Worm (Caenorhabditis elegans) whole organism, L4 larva: ENCODE data around the gene Y38E10A.24.

Experiments used
- D1046.2 ChIP-seq: fragments of 200-800 bp; sonication (Bioruptor generic); IDR thresholded peaks from 2 replicates; pipeline ENCODE4 v1.3.6; 2022; ENCODE audit warnings: missing genetic modification characterization, missing compliant biosample characterization
- F10B5.3 ChIP-seq: sonication (generic microtip); optimal IDR thresholded peaks from 2 replicates; lab custom pipeline; 2016; ENCODE audit warnings: mild to moderate bottlenecking, missing genetic modification characterization, missing compliant biosample characterization
- Y105C5A.15 ChIP-seq: fragments of 200-800 bp; sonication (Bioruptor generic); IDR thresholded peaks from 2 replicates; pipeline ENCODE4 v1.3.6; 2022; ENCODE audit warnings: missing genetic modification characterization, missing compliant biosample characterization
- Y5F2A.4 ChIP-seq: fragments of 200-800 bp; sonication (Bioruptor generic); optimal IDR thresholded peaks from 2 replicates; lab custom pipeline; 2018; ENCODE audit warnings: mild to moderate bottlenecking, missing genetic modification characterization, missing compliant biosample characterization
- ZK546.5 ChIP-seq, 2 experiments: sonication (generic microtip); optimal IDR thresholded peaks; 2 replicates each; lab custom pipeline; 2017; ENCODE audit warnings: missing biosample characterization in 2 of 2, missing genetic modification characterization in 2 of 2
- aha-1 ChIP-seq: fragments of 150-350 bp; peaks from one replicate; lab custom pipeline; 2014; ENCODE audit warnings: missing biosample characterization, missing genetic modification characterization
- aly-2 ChIP-seq: sonication (generic microtip); optimal IDR thresholded peaks from 2 replicates; lab custom pipeline; 2018; ENCODE audit warnings: missing biosample characterization, missing genetic modification characterization
- ceh-20 ChIP-seq: fragments of 200-800 bp; sonication (Bioruptor generic); IDR thresholded peaks from 2 replicates; pipeline ENCODE4 v1.3.6; 2022; ENCODE audit warnings: missing genetic modification reagents, missing genetic modification characterization, missing compliant biosample characterization
- ceh-28 ChIP-seq: fragments of 150-350 bp; optimal IDR thresholded peaks from 2 replicates; lab custom pipeline; 2014; ENCODE audit warnings: missing biosample characterization, missing genetic modification reagents, missing genetic modification characterization
- daf-12 ChIP-seq: fragments of 150-350 bp; optimal IDR thresholded peaks from 2 replicates; lab custom pipeline; 2014; ENCODE audit warnings: missing biosample characterization, missing genetic modification reagents, missing genetic modification characterization
- daf-19 ChIP-seq: fragments of 200-800 bp; sonication (Bioruptor generic); conservative IDR thresholded peaks from 2 replicates; pipeline ENCODE4 v1.3.6; 2022; ENCODE audit warnings: missing genetic modification characterization, missing compliant biosample characterization
- daf-8 ChIP-seq: fragments of 200-800 bp; sonication (Bioruptor generic); IDR thresholded peaks from 2 replicates; pipeline ENCODE4 v1.3.6; 2022; ENCODE audit warnings: missing genetic modification characterization, missing compliant biosample characterization
- dmd-9 ChIP-seq: fragments of 200-800 bp; sonication (Bioruptor generic); IDR thresholded peaks from 2 replicates; pipeline ENCODE4 v1.3.6; 2022; ENCODE audit warnings: missing genetic modification reagents, missing genetic modification characterization, missing compliant biosample characterization
- dpl-1 ChIP-seq: fragments of 150-350 bp; optimal IDR thresholded peaks from 2 replicates; lab custom pipeline; 2014; ENCODE audit warnings: missing biosample characterization, missing genetic modification reagents, missing genetic modification characterization
- dve-1 ChIP-seq: sonication (generic microtip); optimal IDR thresholded peaks from 2 replicates; lab custom pipeline; 2017; ENCODE audit warnings: antibody characterized with exemption, mild to moderate bottlenecking, missing genetic modification characterization, missing compliant biosample characterization; ENCODE audit not compliant: insufficient read depth
- egl-27 ChIP-seq: sonication (generic microtip); optimal IDR thresholded peaks from 3 replicates; lab custom pipeline; 2017; ENCODE audit warnings: missing biosample characterization, missing genetic modification reagents, missing genetic modification characterization
- egl-43 ChIP-seq: fragments of 200-800 bp; sonication (Bioruptor generic); IDR thresholded peaks from 2 replicates; pipeline ENCODE4 v1.3.6; 2022; ENCODE audit warnings: missing genetic modification reagents, missing genetic modification characterization, missing compliant biosample characterization
- fkh-10 ChIP-seq: fragments of 150-350 bp; optimal IDR thresholded peaks from 2 replicates; lab custom pipeline; 2014; ENCODE audit warnings: missing biosample characterization, missing genetic modification reagents, missing genetic modification characterization
- hif-1 ChIP-seq, 2 experiments: sonication (generic microtip); optimal IDR thresholded peaks; 2 replicates each; lab custom pipeline; 2016 to 2017; ENCODE audit warnings: missing compliant biosample characterization in 2 of 2, missing genetic modification characterization in 2 of 2, missing genetic modification reagents in 2 of 2, missing genotype in 2 of 2, mild to moderate bottlenecking in 1 of 2
- hlh-11 ChIP-seq: fragments of 200-800 bp; sonication (Bioruptor generic); optimal IDR thresholded peaks from 2 replicates; lab custom pipeline; 2018; ENCODE audit warnings: mild to moderate bottlenecking, missing genetic modification characterization, missing compliant biosample characterization
- lin-38 ChIP-seq: fragments of 200-800 bp; sonication (Bioruptor generic); IDR thresholded peaks from 2 replicates; pipeline ENCODE4 v1.3.6; 2022; ENCODE audit warnings: missing genetic modification reagents, missing genetic modification characterization, missing compliant biosample characterization
- lin-39 ChIP-seq: fragments of 150-350 bp; optimal IDR thresholded peaks from 2 replicates; lab custom pipeline; 2014; ENCODE audit warnings: missing biosample characterization, missing genetic modification reagents, missing genetic modification characterization
- lir-3 ChIP-seq: sonication (generic microtip); optimal IDR thresholded peaks from 2 replicates; lab custom pipeline; 2016; ENCODE audit warnings: mild to moderate bottlenecking, missing genetic modification characterization, missing compliant biosample characterization
- madf-5 ChIP-seq, 2 experiments: fragments of 200-800 bp; sonication (Bioruptor generic); IDR thresholded peaks; 2 replicates each; pipeline ENCODE4 v1.3.6; 2022; ENCODE audit warnings: missing compliant biosample characterization in 2 of 2, missing genetic modification characterization in 2 of 2
- mdl-1 ChIP-seq, 2 experiments: fragments of 150-350 bp in 1 of 2; sonication (generic microtip) in 1 of 2; optimal IDR thresholded peaks; 2 replicates each; lab custom pipeline; 2014 to 2017; ENCODE audit warnings: missing biosample characterization in 2 of 2, missing genetic modification characterization in 2 of 2
- mep-1 ChIP-seq: fragments of 150-350 bp; sonication (generic microtip); optimal IDR thresholded peaks from 3 replicates; lab custom pipeline; 2014; ENCODE audit warnings: missing biosample characterization, missing genetic modification characterization
- mxl-2 ChIP-seq: fragments of 200-800 bp; sonication (Bioruptor generic); conservative IDR thresholded peaks from 2 replicates; pipeline ENCODE4 v1.3.6; 2022; ENCODE audit warnings: missing genetic modification reagents, missing genetic modification characterization, missing compliant biosample characterization
- nhr-10 ChIP-seq: fragments of 150-350 bp; optimal IDR thresholded peaks from 2 replicates; lab custom pipeline; 2014; ENCODE audit warnings: missing biosample characterization, missing genetic modification characterization
- nhr-11 ChIP-seq: fragments of 150-350 bp; optimal IDR thresholded peaks from 2 replicates; lab custom pipeline; 2014; ENCODE audit warnings: missing biosample characterization, missing genetic modification characterization
- nhr-28 ChIP-seq: fragments of 150-350 bp; optimal IDR thresholded peaks from 2 replicates; lab custom pipeline; 2014; ENCODE audit warnings: missing biosample characterization, missing genetic modification characterization
- nhr-41 ChIP-seq: fragments of 200-800 bp; sonication (Bioruptor generic); IDR thresholded peaks from 2 replicates; pipeline ENCODE4 v1.3.6; 2022; ENCODE audit warnings: missing genetic modification reagents, missing genetic modification characterization, missing compliant biosample characterization
- rbr-2 ChIP-seq: sonication (generic microtip); optimal IDR thresholded peaks from 2 replicates; lab custom pipeline; 2016; ENCODE audit warnings: missing genotype, missing genetic modification characterization, missing compliant biosample characterization
- set-16 ChIP-seq: fragments of 200-800 bp; sonication (Bioruptor generic); IDR thresholded peaks from 2 replicates; pipeline ENCODE4 v1.3.6; 2022; ENCODE audit warnings: missing genetic modification reagents, missing genetic modification characterization, missing compliant biosample characterization
- skn-1 ChIP-seq: fragments of 150-350 bp; optimal IDR thresholded peaks from 2 replicates; lab custom pipeline; 2014; ENCODE audit warnings: missing biosample characterization, missing genetic modification characterization
- snpc-1.2 ChIP-seq: fragments of 200-800 bp; sonication (Bioruptor generic); IDR thresholded peaks from 2 replicates; pipeline ENCODE4 v1.3.6; 2022; ENCODE audit warnings: missing genetic modification reagents, missing genetic modification characterization, missing compliant biosample characterization
- unc-39 ChIP-seq: sonication (generic microtip); optimal IDR thresholded peaks from 2 replicates; lab custom pipeline; 2017; ENCODE audit warnings: missing biosample characterization, missing genetic modification characterization
- unc-62 ChIP-seq, 3 experiments: fragments of 150-350 bp in 1 of 3; sonication (generic microtip); optimal IDR thresholded peaks in 2 of 3; peaks in 1 of 3; 1 replicate in 1 of 3; 2 replicates in 2 of 3; lab custom pipeline; 2014 to 2017; ENCODE audit warnings: missing biosample characterization in 3 of 3, missing genetic modification characterization in 3 of 3, missing genetic modification reagents in 3 of 3, missing genotype in 1 of 3
- zfp-3 ChIP-seq: fragments of 200-800 bp; sonication (Bioruptor generic); conservative IDR thresholded peaks from 2 replicates; pipeline ENCODE4 v1.3.6; 2022; ENCODE audit warnings: missing genetic modification reagents, missing genetic modification characterization, missing compliant biosample characterization
- zip-2 ChIP-seq: fragments of 150-350 bp; optimal IDR thresholded peaks from 2 replicates; lab custom pipeline; 2014; ENCODE audit warnings: missing biosample characterization, missing genetic modification characterization

The Y38E10A.24 gene

ce11 chrII:12659676-12660371 lies 19.0 kb upstream of the Y38E10A.24 start (continued):
- TF ChIP-seq mdl-1 (tag; optimal IDR thresholded peaks at IDR 0.05; lab: Kevin White, UChicago) (peak in 1 of 2 experiments; percentile 42), mxl-2 (GFP tag; lab: Robert Waterston, UW) (no peak), D1046.2 (no peak), egl-27 (tag; lab: Kevin White, UChicago) (no peak), Y105C5A.15 (GFP tag; lab: Robert Waterston, UW) (no peak), lir-3 (tag; lab: Kevin White, UChicago) (no peak), lin-39 (tag; lab: Kevin White, UChicago) (no peak), fkh-10 (GFP tag; lab: Kevin White, UChicago) (no peak), dve-1 (tag; lab: Kevin White, UChicago) (no peak), set-16 (GFP tag; lab: Robert Waterston, UW) (peak; percentile 15; the same call in 1 of the 2 replicates), skn-1 (tag; lab: Kevin White, UChicago) (no peak), zip-2 (tag; lab: Kevin White, UChicago) (no peak), zfp-3 (no peak), nhr-41 (no peak), hif-1 (tag; optimal IDR thresholded peaks at IDR 0.05; lab: Kevin White, UChicago) (peak in 1 of 2 experiments; percentile 48), madf-5 (GFP tag; IDR thresholded peaks at IDR 0.05; lab: Robert Waterston, UW) (no peak), dmd-9 (GFP tag; lab: Robert Waterston, UW) (no peak), daf-8 (GFP tag; lab: Robert Waterston, UW) (no peak), nhr-10 (tag; lab: Kevin White, UChicago) (no peak), mep-1 (tag; lab: Kevin White, UChicago) (peak; percentile 27), aha-1 (tag; lab: Kevin White, UChicago) (no peak), ceh-28 (tag; lab: Kevin White, UChicago) (no peak), hlh-11 (tag; lab: Kevin White, UChicago) (peak; percentile 61), F10B5.3 (tag; lab: Kevin White, UChicago) (no peak), aly-2 (tag; lab: Kevin White, UChicago) (no peak), Y5F2A.4 (GFP tag; lab: Kevin White, UChicago) (no peak), daf-12 (tag; lab: Kevin White, UChicago) (no peak), ceh-20 (GFP tag; lab: Robert Waterston, UW) (0 out of 2 replicates have a peak, but pooled peaks have one; percentile 16), unc-39 (tag; lab: Kevin White, UChicago) (no peak), dpl-1 (no peak), lin-38 (GFP tag; lab: Robert Waterston, UW) (no peak), nhr-28 (tag; lab: Kevin White, UChicago) (peak; percentile 0), snpc-1.2 (GFP tag; lab: Robert Waterston, UW) (no peak), nhr-11 (tag; lab: Kevin White, UChicago) (no peak), daf-19 (GFP tag; lab: Robert Waterston, UW) (no peak), egl-43 (no peak)
- TF ChIP-seq, all 104 proteins: peak for 17

DNA sequence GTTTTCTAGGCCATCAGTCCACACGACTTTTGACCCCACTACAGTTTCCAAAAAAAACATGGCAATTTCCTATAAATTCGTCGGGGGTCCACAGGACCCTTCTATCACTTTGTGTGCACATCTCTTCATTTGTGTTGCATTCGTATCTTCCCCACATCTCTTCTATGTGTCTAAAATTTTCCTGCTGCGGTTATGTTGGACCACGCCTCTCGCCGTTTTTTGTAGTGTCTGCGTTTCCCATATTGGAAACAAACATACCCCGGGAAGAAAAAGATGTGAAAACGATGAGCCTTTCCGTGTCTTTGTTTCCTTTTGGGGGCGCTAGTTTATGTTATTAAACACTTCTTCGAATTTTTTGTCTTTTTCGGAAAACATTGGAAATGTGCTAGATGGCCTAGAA lies 16.9 kb upstream of the Y38E10A.24 start:
- TF ChIP-seq ZK546.5 (tag; optimal IDR thresholded peaks at IDR 0.05; lab: Kevin White, UChicago) (no peak), unc-62 (GFP tag; optimal IDR thresholded peaks at IDR 0.05 in 1 of 2; lab: Kevin White, UChicago) (peak in 1 of 2 experiments; percentile 18), unc-62 (tag; optimal IDR thresholded peaks at IDR 0.05; lab: Kevin White, UChicago) (no peak), rbr-2 (tag; lab: Kevin White, UChicago) (peak; percentile 13), mep-1 (tag; lab: Kevin White, UChicago) (peak; percentile 18), dpl-1 (no peak)
- TF ChIP-seq, all 104 proteins: peak for 3
